Fruit fly (Drosophila melanogaster) whole organism, embryonic: ENCODE data around the gene CG17249.

Experiments used
- Asciz ChIP-seq: fragments of 200-800 bp; sonication (Bioruptor generic); optimal IDR thresholded peaks from 2 replicates; lab custom pipeline; 2017; ENCODE audit warnings: missing biosample characterization, mild to moderate bottlenecking, missing genetic modification characterization, missing genetic modification reagents
- CG10209 ChIP-seq: fragments of 200-800 bp; sonication (Bioruptor generic); optimal IDR thresholded peaks from 3 replicates; lab custom pipeline; 2017; ENCODE audit warnings: missing biosample characterization, mild to moderate bottlenecking, missing genetic modification characterization, missing genetic modification reagents
- CG10274 ChIP-seq: fragments of 200-800 bp; sonication (Bioruptor generic); optimal IDR thresholded peaks from 3 replicates; lab custom pipeline; 2017; ENCODE audit warnings: missing biosample characterization, mild to moderate bottlenecking, missing genetic modification characterization
- CG11723 ChIP-seq: fragments of 200-800 bp; sonication (Bioruptor generic); optimal IDR thresholded peaks from 2 replicates; lab custom pipeline; 2017; ENCODE audit warnings: missing biosample characterization, mild to moderate bottlenecking, missing genetic modification characterization
- CG12391 ChIP-seq: fragments of 200-800 bp; sonication (Bioruptor generic); optimal IDR thresholded peaks from 3 replicates; lab custom pipeline; 2018; ENCODE audit warnings: missing biosample characterization, mild to moderate bottlenecking, missing genetic modification characterization, moderate library complexity
- CG14860 ChIP-seq: fragments of 200-800 bp; sonication (Bioruptor generic); IDR thresholded peaks from 3 replicates; pipeline ENCODE4 v1.3.6; 2022; ENCODE audit warnings: missing biosample characterization, missing genetic modification characterization; ENCODE audit not compliant: partially characterized antibody
- CG1602 ChIP-seq: fragments of 200-800 bp; sonication (Bioruptor generic); optimal IDR thresholded peaks from 3 replicates; lab custom pipeline; 2016; ENCODE audit warnings: missing biosample characterization, missing genetic modification characterization
- CG16863 ChIP-seq: fragments of 200-800 bp; sonication (Bioruptor generic); optimal IDR thresholded peaks from 3 replicates; lab custom pipeline; 2016; ENCODE audit warnings: missing biosample characterization, missing genetic modification characterization
- CG18599 ChIP-seq: fragments of 200-800 bp; sonication (Bioruptor generic); optimal IDR thresholded peaks from 3 replicates; lab custom pipeline; 2017; ENCODE audit warnings: missing biosample characterization, missing genetic modification characterization, mild to moderate bottlenecking, moderate library complexity, missing genetic modification reagents
- CG2129 ChIP-seq: fragments of 200-800 bp; sonication (Bioruptor generic); IDR thresholded peaks from 2 replicates; pipeline ENCODE4 v1.3.6; 2022; ENCODE audit warnings: missing biosample characterization, missing genetic modification characterization; ENCODE audit not compliant: partially characterized antibody
- CG3407 ChIP-seq: fragments of 200-800 bp; sonication (Bioruptor generic); optimal IDR thresholded peaks from 2 replicates; lab custom pipeline; 2018; ENCODE audit warnings: missing biosample characterization, mild to moderate bottlenecking, missing genetic modification characterization
- CG34422 ChIP-seq: fragments of 200-800 bp; sonication (Bioruptor generic); IDR thresholded peaks from 3 replicates; pipeline ENCODE4 v1.3.6; 2022; ENCODE audit warnings: missing biosample characterization, missing genetic modification characterization
- CG3847 ChIP-seq: fragments of 200-800 bp; sonication (Bioruptor generic); IDR thresholded peaks from 2 replicates; pipeline ENCODE4 v1.3.6; 2022; ENCODE audit warnings: missing biosample characterization, missing genetic modification characterization
- CG4424 ChIP-seq: fragments of 200-800 bp; sonication (Bioruptor generic); optimal IDR thresholded peaks from 3 replicates; lab custom pipeline; 2016; ENCODE audit warnings: missing biosample characterization, missing genetic modification characterization
- CG4820 ChIP-seq: fragments of 200-800 bp; sonication (Bioruptor generic); optimal IDR thresholded peaks from 3 replicates; lab custom pipeline; 2016; ENCODE audit warnings: missing biosample characterization, missing genetic modification characterization
- CG7556 ChIP-seq: fragments of 200-800 bp; sonication (Bioruptor generic); optimal IDR thresholded peaks from 2 replicates; lab custom pipeline; 2017; ENCODE audit warnings: missing biosample characterization, mild to moderate bottlenecking, missing genetic modification characterization
- CG7987 ChIP-seq: fragments of 200-800 bp; sonication (Bioruptor generic); optimal IDR thresholded peaks from 2 replicates; lab custom pipeline; 2018; ENCODE audit warnings: missing biosample characterization, mild to moderate bottlenecking, missing genetic modification characterization, moderate library complexity
- CG8281 ChIP-seq: fragments of 200-800 bp; sonication (Bioruptor generic); optimal IDR thresholded peaks from 2 replicates; lab custom pipeline; 2018; ENCODE audit warnings: missing biosample characterization, mild to moderate bottlenecking, missing genetic modification characterization, moderate library complexity
- CG8388 ChIP-seq: fragments of 200-800 bp; sonication (Bioruptor generic); optimal IDR thresholded peaks from 2 replicates; lab custom pipeline; 2019; ENCODE audit warnings: missing biosample characterization, mild to moderate bottlenecking, missing genetic modification characterization, moderate library complexity
- CG8765 ChIP-seq: fragments of 200-800 bp; sonication (Bioruptor generic); IDR thresholded peaks from 2 replicates; pipeline ENCODE4 v1.3.6; 2022; ENCODE audit warnings: missing biosample characterization, missing genetic modification characterization
- CHES-1-like ChIP-seq: fragments of 200-800 bp; sonication (Bioruptor generic); optimal IDR thresholded peaks from 2 replicates; lab custom pipeline; 2016; ENCODE audit warnings: missing biosample characterization, missing genetic modification characterization
- D19A ChIP-seq: fragments of 200-800 bp; optimal IDR thresholded peaks from 3 replicates; lab custom pipeline; 2019; ENCODE audit warnings: missing biosample characterization, mild to moderate bottlenecking, missing genetic modification characterization, moderate library complexity
- E2f2 ChIP-seq: fragments of 200-800 bp; sonication (Bioruptor generic); IDR thresholded peaks from 2 replicates; pipeline ENCODE4 v1.3.6; 2022; ENCODE audit warnings: missing biosample characterization, missing genetic modification characterization
- Fer3 ChIP-seq: fragments of 200-800 bp; sonication (Bioruptor generic); optimal IDR thresholded peaks from 2 replicates; lab custom pipeline; 2018; ENCODE audit warnings: missing biosample characterization, mild to moderate bottlenecking, missing genetic modification characterization, moderate library complexity
- H15 ChIP-seq: fragments of 200-800 bp; sonication (Bioruptor generic); IDR thresholded peaks from 3 replicates; pipeline ENCODE4 v1.3.6; 2022; ENCODE audit warnings: missing biosample characterization, missing genetic modification characterization
- Hmr ChIP-seq: fragments of 200-800 bp; sonication (Bioruptor generic); optimal IDR thresholded peaks from 3 replicates; lab custom pipeline; 2017; ENCODE audit warnings: mild to moderate bottlenecking, missing biosample characterization, missing genetic modification reagents, missing genetic modification characterization
- Hr3 ChIP-seq: fragments of 200-800 bp; sonication (Bioruptor generic); optimal IDR thresholded peaks from 3 replicates; lab custom pipeline; 2016; ENCODE audit warnings: missing biosample characterization, missing genetic modification characterization
- ap ChIP-seq: fragments of 200-800 bp; sonication (Bioruptor generic); IDR thresholded peaks from 2 replicates; pipeline ENCODE4 v1.3.6; 2022; ENCODE audit warnings: missing biosample characterization, missing genetic modification characterization
- ara ChIP-seq: fragments of 200-800 bp; sonication (Bioruptor generic); IDR thresholded peaks from 2 replicates; pipeline ENCODE4 v1.3.6; 2022; ENCODE audit warnings: missing biosample characterization, missing genetic modification characterization
- cad ChIP-seq: fragments of >200 bp; optimal IDR thresholded peaks from 2 replicates; lab custom pipeline; 2017; ENCODE audit warnings: missing biosample characterization, missing genetic modification characterization
- chm ChIP-seq: fragments of 200-800 bp; sonication (Bioruptor generic); IDR thresholded peaks from 2 replicates; pipeline ENCODE4 v1.3.6; 2022; ENCODE audit warnings: missing biosample characterization, missing genetic modification characterization
- croc ChIP-seq: fragments of 200-800 bp; sonication (Bioruptor generic); conservative IDR thresholded peaks from 3 replicates; pipeline ENCODE4 v1.3.6; 2022; ENCODE audit warnings: missing biosample characterization, missing genetic modification characterization
- da ChIP-seq: fragments of 200-800 bp; sonication (Bioruptor generic); optimal IDR thresholded peaks from 2 replicates; lab custom pipeline; 2016; ENCODE audit warnings: missing biosample characterization, missing genetic modification characterization
- dmrt99B ChIP-seq: fragments of 200-800 bp; sonication (Bioruptor generic); optimal IDR thresholded peaks from 2 replicates; lab custom pipeline; 2018; ENCODE audit warnings: missing biosample characterization, mild to moderate bottlenecking, missing genetic modification characterization, moderate library complexity
- fd96Cb ChIP-seq: fragments of 200-800 bp; sonication (Bioruptor generic); optimal IDR thresholded peaks from 2 replicates; lab custom pipeline; 2018; ENCODE audit warnings: missing biosample characterization, mild to moderate bottlenecking, missing genetic modification characterization, moderate library complexity
- her ChIP-seq: fragments of 200-800 bp; sonication (Bioruptor generic); optimal IDR thresholded peaks from 2 replicates; lab custom pipeline; 2016; ENCODE audit warnings: missing biosample characterization, missing genetic modification characterization
- inv ChIP-seq: fragments of 200-800 bp; sonication (Bioruptor generic); IDR thresholded peaks from 2 replicates; pipeline ENCODE4 v1.3.6; 2022; ENCODE audit warnings: missing biosample characterization, missing genetic modification characterization; ENCODE audit not compliant: partially characterized antibody
- klu ChIP-seq: fragments of 200-800 bp; sonication (Bioruptor generic); IDR thresholded peaks from 2 replicates; pipeline ENCODE4 v1.3.6; 2022; ENCODE audit warnings: missing biosample characterization, missing genetic modification characterization
- lola ChIP-seq, 3 experiments: fragments of >200 bp in 2 of 3; fragments of 200-800 bp in 1 of 3; sonication (Bioruptor generic) in 1 of 3; optimal IDR thresholded peaks; 2 replicates each; lab custom pipeline; 2017 to 2019; ENCODE audit warnings: missing biosample characterization in 3 of 3, missing genetic modification characterization in 3 of 3, mild to moderate bottlenecking in 1 of 3, moderate library complexity in 1 of 3
- lov ChIP-seq, 2 experiments: fragments of 200-800 bp in 1 of 2; fragments of >200 bp in 1 of 2; sonication (Bioruptor generic) in 1 of 2; IDR thresholded peaks in 1 of 2; optimal IDR thresholded peaks in 1 of 2; 2 replicates in 1 of 2; 3 replicates in 1 of 2; pipeline versions ENCODE4 v1.3.6 to Lab custom; 2017 to 2022; ENCODE audit warnings: missing biosample characterization in 1 of 2, missing genetic modification characterization in 1 of 2
- sens ChIP-seq: fragments of 200-800 bp; sonication (Bioruptor generic); peaks from one replicate; lab custom pipeline; 2016; ENCODE audit warnings: missing biosample characterization, missing genetic modification characterization
- stc ChIP-seq: fragments of 200-800 bp; sonication (Bioruptor generic); IDR thresholded peaks from 2 replicates; pipeline ENCODE4 v1.3.6; 2022; ENCODE audit warnings: missing biosample characterization, missing genetic modification characterization
- tgo ChIP-seq: fragments of 200-800 bp; sonication (Bioruptor generic); IDR thresholded peaks from 3 replicates; pipeline ENCODE4 v1.3.6; 2022; ENCODE audit warnings: missing biosample characterization, missing genetic modification characterization
- tio ChIP-seq: fragments of 200-800 bp; sonication (Bioruptor generic); optimal IDR thresholded peaks from 2 replicates; lab custom pipeline; 2017; ENCODE audit warnings: missing biosample characterization, missing genetic modification characterization, inconsistent platforms
- tup ChIP-seq: fragments of 200-800 bp; sonication (Bioruptor generic); optimal IDR thresholded peaks from 2 replicates; lab custom pipeline; 2016; ENCODE audit warnings: missing biosample characterization, mild to moderate bottlenecking, missing genetic modification characterization, moderate library complexity
- z ChIP-seq: fragments of 200-800 bp; sonication (Bioruptor generic); IDR thresholded peaks from 3 replicates; pipeline ENCODE4 v1.3.6; 2022; ENCODE audit warnings: missing biosample characterization, missing genetic modification characterization
- zf30C ChIP-seq: fragments of 200-800 bp; sonication (Bioruptor generic); optimal IDR thresholded peaks from 3 replicates; lab custom pipeline; 2018; ENCODE audit warnings: missing biosample characterization, mild to moderate bottlenecking, missing genetic modification characterization
- zfh1 ChIP-seq: fragments of 200-800 bp; sonication (Bioruptor generic); IDR thresholded peaks from 3 replicates; pipeline ENCODE4 v1.3.6; 2022; ENCODE audit warnings: missing biosample characterization, missing genetic modification characterization

The CG17249 gene

DNA sequence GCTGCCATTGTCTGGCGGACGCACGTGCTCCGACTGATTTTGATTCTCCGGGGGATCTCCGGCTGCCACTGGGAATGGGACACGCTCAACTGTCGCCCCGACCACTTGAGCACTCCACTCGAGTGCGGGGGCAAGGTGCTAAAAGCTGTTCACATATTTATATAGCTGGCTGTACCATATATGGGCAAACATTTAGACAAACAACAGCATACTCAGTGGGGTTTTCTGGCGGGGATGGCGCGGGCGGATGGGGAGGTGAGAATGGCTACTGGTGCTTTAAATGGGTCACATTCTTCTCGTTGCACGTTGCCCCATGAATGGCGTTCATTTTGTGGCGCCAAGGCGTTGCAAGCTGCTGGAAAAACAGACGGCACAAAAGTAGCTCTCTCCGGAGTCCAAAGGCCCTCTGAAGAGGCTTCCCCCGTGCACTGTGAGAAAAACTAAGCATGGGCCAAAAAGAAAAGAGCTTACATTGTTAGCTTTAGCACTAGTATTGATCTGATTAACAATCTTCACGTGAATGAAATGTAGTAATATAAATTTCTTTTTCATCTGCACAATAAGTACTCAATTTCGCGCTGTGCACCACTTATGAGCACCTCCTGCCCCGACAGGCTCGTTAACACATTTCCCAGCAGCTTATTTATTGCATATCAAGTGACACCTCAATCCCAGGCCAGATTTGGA lies 43.6 kb upstream of the CG17249 start (continued):
- TF ChIP-seq CG12391 (tag; lab: Kevin White, UChicago), result peak; percentile 27
- no peak for TF ChIP-seq cad (GFP tag; lab: Kevin White, UChicago)
- 0 out of 2 replicates have a peak, but pooled peaks have one; percentile 1 for TF ChIP-seq CG3847 (GFP tag; lab: Robert Waterston, UW)
- TF ChIP-seq dmrt99B (tag; lab: Kevin White, UChicago), result peak; percentile 51
- TF ChIP-seq CG10209 (GFP tag; lab: Kevin White, UChicago), result peak; percentile 25
- TF ChIP-seq her, result no peak
- no peak for TF ChIP-seq CG10274 (GFP tag; lab: Kevin White, UChicago)
- no peak for TF ChIP-seq da (GFP tag; lab: Kevin White, UChicago)
- TF ChIP-seq Fer3 (tag; lab: Kevin White, UChicago), result no peak
- 0 out of 3 replicates have a peak, but pooled peaks have one; percentile 22 for TF ChIP-seq CG34422 (GFP tag; lab: Robert Waterston, UW)
- TF ChIP-seq ara, result no peak
- peak; percentile 57 for TF ChIP-seq CG4424 (GFP tag; lab: Kevin White, UChicago)
- no peak for TF ChIP-seq CG2129 (GFP tag; lab: Robert Waterston, UW)
- peak; percentile 57 for TF ChIP-seq CG3407 (GFP tag; lab: Kevin White, UChicago)
- no peak for TF ChIP-seq CG8281
- peak; percentile 58 for TF ChIP-seq Asciz (GFP tag; lab: Kevin White, UChicago)
- no peak for TF ChIP-seq zf30C (GFP tag; lab: Kevin White, UChicago)
- TF ChIP-seq lov (optimal IDR thresholded peaks at IDR 0.05; lab: Kevin White, UChicago), result no peak
- no peak for TF ChIP-seq lov (GFP tag; IDR thresholded peaks at IDR 0.05; lab: Robert Waterston, UW)
- peak; percentile 59 for TF ChIP-seq zfh1
- peak; percentile 22; the same call in 1 of the 2 replicates for TF ChIP-seq CG8765 (GFP tag; lab: Robert Waterston, UW)
- TF ChIP-seq sens (GFP tag; lab: Kevin White, UChicago), result peak; percentile 88
- peak; percentile 8 for TF ChIP-seq D19A (tag; lab: Kevin White, UChicago)
- TF ChIP-seq tup, result peak; percentile 30
- TF ChIP-seq CG18599 (GFP tag; lab: Kevin White, UChicago), result peak; percentile 45
- peak; percentile 5 for TF ChIP-seq CG16863 (GFP tag; lab: Kevin White, UChicago)
- TF ChIP-seq Hmr (GFP tag; lab: Kevin White, UChicago), result peak; percentile 21
- TF ChIP-seq CG7987, result peak; percentile 36
- TF ChIP-seq H15, result peak; percentile 40; the same call in 1 of the 3 replicates
- no peak for TF ChIP-seq CG14860 (GFP tag; lab: Robert Waterston, UW)
- TF ChIP-seq fd96Cb (tag; lab: Kevin White, UChicago), result peak; percentile 49
- TF ChIP-seq E2f2, result no peak
- peak; percentile 44; the same call in 2 of the 3 replicates for TF ChIP-seq croc (GFP tag; lab: Robert Waterston, UW)
- peak; percentile 3 for TF ChIP-seq CHES-1-like (GFP tag; lab: Kevin White, UChicago)
- no peak for TF ChIP-seq CG1602 (GFP tag; lab: Kevin White, UChicago)
- TF ChIP-seq CG8388 (GFP tag; lab: Kevin White, UChicago), result peak; percentile 16
- TF ChIP-seq lola (GFP tag; optimal IDR thresholded peaks at IDR 0.05; lab: Kevin White, UChicago), result peak in 1 of 3 experiments; percentile 43
- peak; percentile 20 for TF ChIP-seq tio (GFP tag; lab: Kevin White, UChicago)
- TF ChIP-seq stc, result no peak
- no peak for TF ChIP-seq inv
- peak; percentile 10; the same call in 1 of the 2 replicates for TF ChIP-seq chm (GFP tag; lab: Robert Waterston, UW)
- peak; percentile 18; the same call in 1 of the 3 replicates for TF ChIP-seq tgo
- no peak for TF ChIP-seq z (GFP tag; lab: Robert Waterston, UW)
- TF ChIP-seq klu (GFP tag; lab: Robert Waterston, UW), result no peak
- TF ChIP-seq CG7556 (GFP tag; lab: Kevin White, UChicago), result peak; percentile 8
- TF ChIP-seq Hr3, result peak; percentile 3
- TF ChIP-seq ap (GFP tag; lab: Robert Waterston, UW), result no peak
- TF ChIP-seq CG11723 (GFP tag; lab: Kevin White, UChicago), result peak; percentile 8
- TF ChIP-seq CG4820, result peak; percentile 50
